Fruit fly (Drosophila melanogaster): ENCODE results near the gene CG34025.

Gene CG34025

dm6 chr3L:2980856-2981255, 20.0 kb upstream of the CG34025 start, which contains the start of gene CPT2 (continued):
- no peak for TF ChIP-seq pdm3 (GFP tag; optimal IDR thresholded peaks at IDR 0.05)
- TF ChIP-seq Hr4 (GFP tag; optimal IDR thresholded peaks at IDR 0.05): no peak
- TF ChIP-seq Eip93F (GFP tag; optimal IDR thresholded peaks at IDR 0.05): no peak
- no peak for TF ChIP-seq CG6792 (GFP tag; optimal IDR thresholded peaks at IDR 0.05)
- no peak for TF ChIP-seq Sox102F (GFP tag; optimal IDR thresholded peaks at IDR 0.05)
- TF ChIP-seq Smox (GFP tag; optimal IDR thresholded peaks at IDR 0.05): no peak
- no peak for TF ChIP-seq CG7368 (GFP tag; optimal IDR thresholded peaks at IDR 0.05)
- no peak for TF ChIP-seq acj6 (GFP tag; optimal IDR thresholded peaks at IDR 0.05)
- TF ChIP-seq Ets96B (tag; optimal IDR thresholded peaks at IDR 0.05): no peak
- 0 out of 2 replicates have a peak, but pooled peaks have one; percentile 27 for TF ChIP-seq CG15336 (GFP tag; IDR thresholded peaks at IDR 0.05)
- TF ChIP-seq OdsH (GFP tag; optimal IDR thresholded peaks at IDR 0.05): no peak
- no peak for TF ChIP-seq CG3032 (tag; optimal IDR thresholded peaks at IDR 0.05)
- TF ChIP-seq net (GFP tag; optimal IDR thresholded peaks at IDR 0.05): no peak
- peak; percentile 56 for TF ChIP-seq CG6808 (GFP tag; optimal IDR thresholded peaks at IDR 0.05)
- peak; percentile 23; the same call in 1 of the 3 replicates for TF ChIP-seq eg (GFP tag; IDR thresholded peaks at IDR 0.05)
- TF ChIP-seq spab (GFP tag; optimal IDR thresholded peaks at IDR 0.05): peak; percentile 41

dm6 chr3L:2951518-2951917, 9.3 kb downstream of the CG34025 start, which contains the start of gene CG32846:
Gene CG32846, minus strand, starts transcription at chr3L:2951618.
- TF ChIP-seq salr (GFP tag; optimal IDR thresholded peaks at IDR 0.05) (no peak), CG11902 (GFP tag; optimal IDR thresholded peaks at IDR 0.05) (no peak), pdm3 (GFP tag; optimal IDR thresholded peaks at IDR 0.05) (no peak), fd85E (GFP tag; optimal IDR thresholded peaks at IDR 0.05) (no peak), svp (GFP tag) (peak; percentile 16), ss (GFP tag; optimal IDR thresholded peaks at IDR 0.05) (no peak)

- peak; percentile 73 for TF ChIP-seq svp (GFP tag)
- TF ChIP-seq Lpt (GFP tag; optimal IDR thresholded peaks at IDR 0.05): no peak
Observed at dm6 chr3L:2923097-2923496, 37.8 kb downstream of the CG34025 start.

dm6 chr3L:2918628-2919027, 42.2 kb downstream of the CG34025 start:
- TF ChIP-seq eg (GFP tag; IDR thresholded peaks at IDR 0.05) (no peak), CG31627 (GFP tag; optimal IDR thresholded peaks at IDR 0.05) (no peak), OdsH (GFP tag; optimal IDR thresholded peaks at IDR 0.05) (no peak), Sox14 (GFP tag; optimal IDR thresholded peaks at IDR 0.05) (no peak), CG6792 (GFP tag; optimal IDR thresholded peaks at IDR 0.05) (no peak), Met (GFP tag; optimal IDR thresholded peaks at IDR 0.05) (no peak), CG8119 (GFP tag; IDR thresholded peaks at IDR 0.05) (no peak), dac (GFP tag; optimal IDR thresholded peaks at IDR 0.05) (no peak), CG10669 (GFP tag; optimal IDR thresholded peaks at IDR 0.05) (no peak), net (GFP tag; optimal IDR thresholded peaks at IDR 0.05) (no peak), CG6276 (GFP tag; optimal IDR thresholded peaks at IDR 0.05) (no peak), Eip93F (GFP tag; optimal IDR thresholded peaks at IDR 0.05) (no peak)

- TF ChIP-seq fkh (GFP tag; optimal IDR thresholded peaks at IDR 0.05) (no peak), Hr39 (GFP tag; optimal IDR thresholded peaks at IDR 0.05) (no peak), CG6163 (GFP tag; IDR thresholded peaks at IDR 0.05) (no peak), fd59A (GFP tag; optimal IDR thresholded peaks at IDR 0.05) (no peak), achi (GFP tag; optimal IDR thresholded peaks at IDR 0.05) (no peak), Sox15 (GFP tag; optimal IDR thresholded peaks at IDR 0.05) (no peak), Smox (GFP tag; optimal IDR thresholded peaks at IDR 0.05) (no peak), CG31627 (GFP tag; optimal IDR thresholded peaks at IDR 0.05) (no peak), CG15336 (GFP tag; IDR thresholded peaks at IDR 0.05) (no peak), CG6792 (GFP tag; optimal IDR thresholded peaks at IDR 0.05) (no peak), CG8319 (GFP tag; optimal IDR thresholded peaks at IDR 0.05) (no peak), Eip75B (GFP tag; optimal IDR thresholded peaks at IDR 0.05) (no peak), ss (GFP tag; optimal IDR thresholded peaks at IDR 0.05) (no peak), CG9139 (GFP tag; optimal IDR thresholded peaks at IDR 0.05) (no peak), CG11902 (GFP tag; optimal IDR thresholded peaks at IDR 0.05) (no peak), esn (GFP tag; optimal IDR thresholded peaks at IDR 0.05) (no peak), fd85E (GFP tag; optimal IDR thresholded peaks at IDR 0.05) (no peak), acj6 (GFP tag; optimal IDR thresholded peaks at IDR 0.05) (no peak)
Observed at dm6 chr3L:2916554-2916953, 44.3 kb downstream of the CG34025 start, which contains the start of gene CG9970. Gene CG9970, minus strand, starts transcription at chr3L:2916654.

All from whole organism, prepupa.